Worm (Caenorhabditis elegans): ENCODE measurements around the gene mam-4.

Gene mam-4

ce11 chrV:11234350-11234749, 13.6 kb upstream of the mam-4 start, which contains the start of gene T19B10.5:
Gene T19B10.5 (plus strand): TSS chrV:11234650.
- TF ChIP-seq aha-1 (tag), result peak; percentile 83
- TF ChIP-seq lim-7 (GFP tag; IDR thresholded peaks at IDR 0.05), result no peak

- TF ChIP-seq nhr-102 (tag; optimal IDR thresholded peaks at IDR 0.05), result peak; percentile 24
- TF ChIP-seq lin-15B (tag; optimal IDR thresholded peaks at IDR 0.05), result no peak
- no peak for TF ChIP-seq ceh-32 (tag; optimal IDR thresholded peaks at IDR 0.05; ENCODE audit: poor library complexity)
- TF ChIP-seq nhr-42 (GFP tag; IDR thresholded peaks at IDR 0.05), result 0 out of 2 replicates have a peak, but pooled peaks have one; percentile 3
- TF ChIP-seq lim-7 (GFP tag; IDR thresholded peaks at IDR 0.05), result no peak
- no peak for TF ChIP-seq snpc-1.2 (GFP tag; IDR thresholded peaks at IDR 0.05)
- no peak for TF ChIP-seq tag-97 (GFP tag; IDR thresholded peaks at IDR 0.05)
- no peak for TF ChIP-seq vab-7 (GFP tag; IDR thresholded peaks at IDR 0.05)
- TF ChIP-seq fkh-10 (GFP tag; optimal IDR thresholded peaks at IDR 0.05), result no peak
- TF ChIP-seq dve-1 (tag; optimal IDR thresholded peaks at IDR 0.05; ENCODE audit: insufficient read depth), result peak; percentile 37
- TF ChIP-seq lin-39 (tag; optimal IDR thresholded peaks at IDR 0.05), result no peak
- no peak for TF ChIP-seq lin-29 (GFP tag; IDR thresholded peaks at IDR 0.05)
- TF ChIP-seq lir-3 (tag; optimal IDR thresholded peaks at IDR 0.05), result no peak
- TF ChIP-seq unc-62 (GFP tag; optimal IDR thresholded peaks at IDR 0.05 in 1 of 2), result peak in 1 of 2 experiments; percentile 88
- TF ChIP-seq unc-62 (tag; optimal IDR thresholded peaks at IDR 0.05), result no peak
- TF ChIP-seq hlh-11 (tag; optimal IDR thresholded peaks at IDR 0.05), result peak; percentile 70
- TF ChIP-seq pqm-1 (tag; optimal IDR thresholded peaks at IDR 0.05), result peak; percentile 91
- TF ChIP-seq zip-11 (GFP tag; IDR thresholded peaks at IDR 0.05), result no peak
- peak; percentile 5 for TF ChIP-seq aha-1 (tag)
- TF ChIP-seq D1046.2 (GFP tag; IDR thresholded peaks at IDR 0.05), result no peak
- no peak for TF ChIP-seq madf-5 (GFP tag; IDR thresholded peaks at IDR 0.05)
- TF ChIP-seq unc-130 (GFP tag; optimal IDR thresholded peaks at IDR 0.05), result no peak
- TF ChIP-seq lsy-2 (tag; optimal IDR thresholded peaks at IDR 0.05), result peak in 1 of 2 experiments; percentile 12
- no peak for TF ChIP-seq arid-1 (GFP tag; conservative IDR thresholded peaks at IDR 0.05)
- no peak for TF ChIP-seq ceh-82 (tag; optimal IDR thresholded peaks at IDR 0.05)
- TF ChIP-seq ceh-20 (GFP tag; IDR thresholded peaks at IDR 0.05), result no peak
- TF ChIP-seq mes-2 (tag; optimal IDR thresholded peaks at IDR 0.05; ENCODE audit: poor library complexity, severe bottlenecking), result no peak
- peak; percentile 23 for TF ChIP-seq mxl-3 (GFP tag; optimal IDR thresholded peaks at IDR 0.05)
- TF ChIP-seq dmd-6 (GFP tag; IDR thresholded peaks at IDR 0.05), result peak; percentile 54
- no peak for TF ChIP-seq duxl-1 (tag; optimal IDR thresholded peaks at IDR 0.05; ENCODE audit: poor library complexity)
- no peak for TF ChIP-seq egl-27 (tag; optimal IDR thresholded peaks at IDR 0.05)
- no peak for TF ChIP-seq snpc-4 (tag; optimal IDR thresholded peaks at IDR 0.05)
- no peak for TF ChIP-seq unc-39 (tag; optimal IDR thresholded peaks at IDR 0.05)
- TF ChIP-seq php-3 (GFP tag; IDR thresholded peaks at IDR 0.05), result peak; percentile 60; the same call in 1 of the 2 replicates
- no peak for TF ChIP-seq daf-16 (GFP tag; optimal IDR thresholded peaks at IDR 0.05)
- TF ChIP-seq daf-16 (tag; optimal IDR thresholded peaks at IDR 0.05), result peak; percentile 33
- peak; percentile 19 for TF ChIP-seq nhr-48 (tag; optimal IDR thresholded peaks at IDR 0.05)
- no peak for TF ChIP-seq nhr-10 (tag; optimal IDR thresholded peaks at IDR 0.05)
- no peak for TF ChIP-seq zag-1 (tag; optimal IDR thresholded peaks at IDR 0.05)
- peak; percentile 27 for TF ChIP-seq nhr-28 (tag; optimal IDR thresholded peaks at IDR 0.05)
- TF ChIP-seq fos-1 (tag; optimal IDR thresholded peaks at IDR 0.05), result no peak
- TF ChIP-seq saeg-2 (GFP tag; IDR thresholded peaks at IDR 0.05), result no peak
Observed at ce11 chrV:11235876-11236275, 12.1 kb upstream of the mam-4 start.
